Worm (Caenorhabditis elegans): ENCODE measurements around the gene srd-32.

ce11 chrV:4889477-4889876 is 24.0 kb downstream of the srd-32 start, which contains the start of gene ugt-12:
- TF ChIP-seq lin-15B (tag; optimal IDR thresholded peaks at IDR 0.05) = no peak
- TF ChIP-seq unc-62 (GFP tag; optimal IDR thresholded peaks at IDR 0.05) = no peak
- TF ChIP-seq zag-1 (tag; optimal IDR thresholded peaks at IDR 0.05) = no peak
- no peak for TF ChIP-seq R02D3.7 (tag; optimal IDR thresholded peaks at IDR 0.05)
- TF ChIP-seq ama-1 (optimal IDR thresholded peaks at IDR 0.05) = no peak
- TF ChIP-seq pha-4 (tag; optimal IDR thresholded peaks at IDR 0.05) = peak; percentile 39
- no peak for TF ChIP-seq skn-1 (tag; optimal IDR thresholded peaks at IDR 0.05)
- no peak for TF ChIP-seq ztf-4 (tag; optimal IDR thresholded peaks at IDR 0.05)
- TF ChIP-seq elt-1 (tag; optimal IDR thresholded peaks at IDR 0.05) = no peak
- TF ChIP-seq nhr-28 (tag; optimal IDR thresholded peaks at IDR 0.05) = no peak
- peak; percentile 43 for TF ChIP-seq pqm-1 (tag; optimal IDR thresholded peaks at IDR 0.05)
- no peak for TF ChIP-seq fkh-10 (GFP tag; optimal IDR thresholded peaks at IDR 0.05)
- TF ChIP-seq nhr-11 (tag; optimal IDR thresholded peaks at IDR 0.05) = no peak
- no peak for TF ChIP-seq aly-2 (tag; optimal IDR thresholded peaks at IDR 0.05)

Measured in whole organism, L3 larva.